Worm (Caenorhabditis elegans): ENCODE results near the gene ugt-10.

- TF ChIP-seq egrh-3 (GFP tag; IDR thresholded peaks at IDR 0.05) (no peak), dpl-1 (GFP tag; optimal IDR thresholded peaks at IDR 0.05) (no peak), ztf-6 (GFP tag; IDR thresholded peaks at IDR 0.05) (no peak), ekl-4 (GFP tag; IDR thresholded peaks at IDR 0.05) (no peak), sea-2 (GFP tag; IDR thresholded peaks at IDR 0.05) (no peak), snpc-4 (GFP tag; optimal IDR thresholded peaks at IDR 0.05) (no peak), snpc-4 (tag; optimal IDR thresholded peaks at IDR 0.05) (no peak), unc-130 (GFP tag; optimal IDR thresholded peaks at IDR 0.05) (no peak), somi-1 (GFP tag; optimal IDR thresholded peaks at IDR 0.05) (no peak), him-1 (tag; optimal IDR thresholded peaks at IDR 0.05) (no peak), F52B5.7 (tag; optimal IDR thresholded peaks at IDR 0.05) (no peak), ztf-26 (tag; optimal IDR thresholded peaks at IDR 0.05) (no peak), snpc-3.4 (tag; optimal IDR thresholded peaks at IDR 0.05) (no peak), lag-1 (GFP tag; IDR thresholded peaks at IDR 0.05) (no peak), ets-4 (GFP tag; optimal IDR thresholded peaks at IDR 0.05) (no peak)
Measured at ce11 chrV:4877587-4877986, 22.3 kb downstream of the ugt-10 start, which contains the start of gene T19H12.6.

Data from whole organism, young adult.